Fruit fly (Drosophila melanogaster) whole organism, embryonic: ENCODE data around the gene Trl.

ENCODE experiments used
- Atf6 ChIP-seq: fragments of 200-800 bp; sonication (Bioruptor generic); IDR thresholded peaks from 2 replicates; pipeline ENCODE4 v1.3.6; 2022; ENCODE audit warnings: missing biosample characterization, missing genetic modification characterization
- BEAF-32 ChIP-seq: fragments of 200-800 bp; sonication (Bioruptor generic); optimal IDR thresholded peaks from 3 replicates; lab custom pipeline; 2017; ENCODE audit warnings: missing biosample characterization, missing genetic modification characterization, mild to moderate bottlenecking, moderate library complexity, missing genetic modification reagents
- Bgb ChIP-seq: fragments of 200-800 bp; sonication (Bioruptor generic); IDR thresholded peaks from 2 replicates; pipeline ENCODE4 v1.3.6; 2022; ENCODE audit warnings: missing biosample characterization, missing genetic modification characterization; ENCODE audit not compliant: partially characterized antibody
- CG10366 ChIP-seq: fragments of 200-800 bp; sonication (Bioruptor generic); IDR thresholded peaks from 2 replicates; pipeline ENCODE4 v1.3.6; 2022; ENCODE audit warnings: missing biosample characterization, missing genetic modification characterization
- CG11085 ChIP-seq: fragments of 200-800 bp; sonication (Bioruptor generic); IDR thresholded peaks from 2 replicates; pipeline ENCODE4 v1.3.6; 2022; ENCODE audit warnings: missing biosample characterization, missing genetic modification characterization
- CG11695 ChIP-seq: fragments of 200-800 bp; sonication (Bioruptor generic); IDR thresholded peaks from 3 replicates; pipeline ENCODE4 v1.3.6; 2022; ENCODE audit warnings: missing biosample characterization, missing genetic modification characterization
- CG12071 ChIP-seq: fragments of 200-800 bp; sonication (Bioruptor generic); optimal IDR thresholded peaks from 3 replicates; lab custom pipeline; 2018; ENCODE audit warnings: missing biosample characterization, mild to moderate bottlenecking, missing genetic modification characterization
- CG15269 ChIP-seq: fragments of 200-800 bp; sonication (Bioruptor generic); optimal IDR thresholded peaks from 2 replicates; lab custom pipeline; 2018; ENCODE audit warnings: missing biosample characterization, mild to moderate bottlenecking, missing genetic modification characterization, moderate library complexity
- CG17912 ChIP-seq: fragments of 200-800 bp; sonication (Bioruptor generic); optimal IDR thresholded peaks from 2 replicates; lab custom pipeline; 2018; ENCODE audit warnings: missing biosample characterization, mild to moderate bottlenecking, missing genetic modification characterization
- CG18476 ChIP-seq: fragments of 200-800 bp; sonication (Bioruptor generic); optimal IDR thresholded peaks from 2 replicates; lab custom pipeline; 2016; ENCODE audit warnings: missing biosample characterization, mild to moderate bottlenecking, missing genetic modification characterization
- CG2199 ChIP-seq: fragments of 200-800 bp; sonication (Bioruptor generic); IDR thresholded peaks from 3 replicates; pipeline ENCODE4 v1.3.6; 2022; ENCODE audit warnings: missing biosample characterization, missing genetic modification characterization
- CG30431 ChIP-seq: fragments of 200-800 bp; sonication (Bioruptor generic); optimal IDR thresholded peaks from 2 replicates; lab custom pipeline; 2017; ENCODE audit warnings: missing biosample characterization, missing genetic modification characterization
- CG3163 ChIP-seq: fragments of 200-800 bp; sonication (Bioruptor generic); optimal IDR thresholded peaks from 3 replicates; lab custom pipeline; 2016; ENCODE audit warnings: missing biosample characterization, missing genetic modification characterization
- CG3847 ChIP-seq: fragments of 200-800 bp; sonication (Bioruptor generic); IDR thresholded peaks from 2 replicates; pipeline ENCODE4 v1.3.6; 2022; ENCODE audit warnings: missing biosample characterization, missing genetic modification characterization
- CG7745 ChIP-seq: fragments of 200-800 bp; sonication (Bioruptor generic); optimal IDR thresholded peaks from 2 replicates; lab custom pipeline; 2018; ENCODE audit warnings: missing biosample characterization, mild to moderate bottlenecking, missing genetic modification characterization, moderate library complexity
- CG8089 ChIP-seq: fragments of 200-800 bp; sonication (Bioruptor generic); optimal IDR thresholded peaks from 3 replicates; lab custom pipeline; 2016; ENCODE audit warnings: missing biosample characterization, missing genetic modification characterization
- CG9609 ChIP-seq: fragments of 200-800 bp; sonication (Bioruptor generic); optimal IDR thresholded peaks from 3 replicates; lab custom pipeline; 2016; ENCODE audit warnings: missing biosample characterization, missing genetic modification characterization
- Chrac-16 ChIP-seq: fragments of 200-800 bp; sonication (Bioruptor generic); optimal IDR thresholded peaks from 3 replicates; lab custom pipeline; 2016; ENCODE audit warnings: missing biosample characterization, missing genetic modification characterization
- CkIIα-i1 ChIP-seq: fragments of 200-800 bp; sonication (Bioruptor generic); IDR thresholded peaks from 2 replicates; pipeline ENCODE4 v1.3.6; 2022; ENCODE audit warnings: missing biosample characterization, missing genetic modification characterization
- ERR ChIP-seq: fragments of 200-800 bp; sonication (Bioruptor generic); optimal IDR thresholded peaks from 2 replicates; lab custom pipeline; 2016; ENCODE audit warnings: missing biosample characterization, missing genetic modification characterization
- H15 ChIP-seq: fragments of 200-800 bp; sonication (Bioruptor generic); IDR thresholded peaks from 3 replicates; pipeline ENCODE4 v1.3.6; 2022; ENCODE audit warnings: missing biosample characterization, missing genetic modification characterization
- HLH54F ChIP-seq: fragments of 200-800 bp; sonication (Bioruptor generic); optimal IDR thresholded peaks from 3 replicates; lab custom pipeline; 2016; ENCODE audit warnings: missing biosample characterization, missing genetic modification characterization
- HLHmδ ChIP-seq: fragments of 200-800 bp; sonication (Bioruptor generic); optimal IDR thresholded peaks from 2 replicates; lab custom pipeline; 2018; ENCODE audit warnings: missing biosample characterization, mild to moderate bottlenecking, missing genetic modification characterization, moderate library complexity
- Hey ChIP-seq: fragments of 200-800 bp; sonication (Bioruptor generic); optimal IDR thresholded peaks from 3 replicates; lab custom pipeline; 2018; ENCODE audit warnings: missing biosample characterization, mild to moderate bottlenecking, missing genetic modification characterization
- HmgZ ChIP-seq: fragments of 200-800 bp; sonication (Bioruptor generic); optimal IDR thresholded peaks from 2 replicates; lab custom pipeline; 2018; ENCODE audit warnings: missing biosample characterization, mild to moderate bottlenecking, missing genetic modification characterization
- MESR4 ChIP-seq: fragments of 200-800 bp; sonication (Bioruptor generic); optimal IDR thresholded peaks from 2 replicates; lab custom pipeline; 2018; ENCODE audit warnings: missing biosample characterization, mild to moderate bottlenecking, missing genetic modification characterization, moderate library complexity
- NK7.1 ChIP-seq: fragments of 200-800 bp; sonication (Bioruptor generic); optimal IDR thresholded peaks from 3 replicates; lab custom pipeline; 2016; ENCODE audit warnings: missing biosample characterization, missing genetic modification characterization
- Opbp ChIP-seq: fragments of 200-800 bp; sonication (Bioruptor generic); IDR thresholded peaks from 3 replicates; pipeline ENCODE4 v1.3.6; 2022; ENCODE audit warnings: missing biosample characterization, missing genetic modification characterization; ENCODE audit not compliant: partially characterized antibody
- PHDP ChIP-seq: fragments of 200-800 bp; sonication (Bioruptor generic); optimal IDR thresholded peaks from 3 replicates; lab custom pipeline; 2018; ENCODE audit warnings: missing biosample characterization, mild to moderate bottlenecking, missing genetic modification characterization, moderate library complexity
- Six4 ChIP-seq: fragments of 200-800 bp; sonication (Bioruptor generic); optimal IDR thresholded peaks from 2 replicates; lab custom pipeline; 2016; ENCODE audit warnings: missing biosample characterization, missing genetic modification characterization
- Sry-β ChIP-seq: fragments of 200-800 bp; sonication (Bioruptor generic); optimal IDR thresholded peaks from 2 replicates; lab custom pipeline; 2018; ENCODE audit warnings: missing biosample characterization, mild to moderate bottlenecking, missing genetic modification characterization, moderate library complexity
- Vsx1 ChIP-seq: fragments of 200-800 bp; sonication (Bioruptor generic); optimal IDR thresholded peaks from 2 replicates; lab custom pipeline; 2017; ENCODE audit warnings: missing biosample characterization, mild to moderate bottlenecking, missing genetic modification characterization, missing genetic modification reagents
- ab ChIP-seq: fragments of 200-800 bp; sonication (Bioruptor generic); optimal IDR thresholded peaks from 2 replicates; lab custom pipeline; 2016; ENCODE audit warnings: missing biosample characterization, missing genetic modification characterization
- ara ChIP-seq: fragments of 200-800 bp; sonication (Bioruptor generic); IDR thresholded peaks from 2 replicates; pipeline ENCODE4 v1.3.6; 2022; ENCODE audit warnings: missing biosample characterization, missing genetic modification characterization
- ash1 ChIP-seq: fragments of 200-800 bp; sonication (Bioruptor generic); optimal IDR thresholded peaks from 2 replicates; lab custom pipeline; 2018; ENCODE audit warnings: missing biosample characterization, mild to moderate bottlenecking, missing genetic modification characterization
- br ChIP-seq: fragments of >200 bp; optimal IDR thresholded peaks from 2 replicates; lab custom pipeline; 2017
- cas ChIP-seq: fragments of 200-800 bp; sonication (Bioruptor generic); IDR thresholded peaks from 2 replicates; pipeline ENCODE4 v1.3.6; 2022; ENCODE audit warnings: missing biosample characterization, missing genetic modification characterization
- croc ChIP-seq: fragments of 200-800 bp; sonication (Bioruptor generic); conservative IDR thresholded peaks from 3 replicates; pipeline ENCODE4 v1.3.6; 2022; ENCODE audit warnings: missing biosample characterization, missing genetic modification characterization
- exex ChIP-seq: fragments of 200-800 bp; sonication (Bioruptor generic); optimal IDR thresholded peaks from 4 replicates; lab custom pipeline; 2018; ENCODE audit warnings: missing biosample characterization, mild to moderate bottlenecking, missing genetic modification characterization, moderate library complexity
- ftz-f1 ChIP-seq: fragments of 200-800 bp; sonication (Bioruptor generic); optimal IDR thresholded peaks from 2 replicates; lab custom pipeline; 2016; ENCODE audit warnings: missing biosample characterization, missing genetic modification characterization
- insv ChIP-seq, 2 experiments: fragments of 200-800 bp; sonication (Bioruptor generic); optimal IDR thresholded peaks; 3 replicates each; lab custom pipeline; 2016 to 2018; ENCODE audit warnings: missing biosample characterization in 2 of 2, missing genetic modification characterization in 2 of 2
- kni ChIP-seq: fragments of 200-800 bp; sonication (Bioruptor generic); optimal IDR thresholded peaks from 3 replicates; lab custom pipeline; 2017; ENCODE audit warnings: mild to moderate bottlenecking, missing biosample characterization, missing genetic modification reagents, missing genetic modification characterization
- run ChIP-seq: fragments of 200-800 bp; sonication (Bioruptor generic); optimal IDR thresholded peaks from 3 replicates; lab custom pipeline; 2018; ENCODE audit warnings: missing biosample characterization, mild to moderate bottlenecking, missing genetic modification characterization
- sd ChIP-seq: fragments of 200-800 bp; sonication (Bioruptor generic); optimal IDR thresholded peaks from 3 replicates; lab custom pipeline; 2018; ENCODE audit warnings: missing biosample characterization, mild to moderate bottlenecking, missing genetic modification characterization, moderate library complexity
- sima ChIP-seq: fragments of 200-800 bp; sonication (Bioruptor generic); optimal IDR thresholded peaks from 2 replicates; lab custom pipeline; 2016; ENCODE audit warnings: missing biosample characterization, missing genetic modification characterization
- sna ChIP-seq: fragments of 200-800 bp; sonication (Bioruptor generic); IDR thresholded peaks from 2 replicates; pipeline ENCODE4 v1.3.6; 2022; ENCODE audit warnings: missing biosample characterization, missing genetic modification characterization; ENCODE audit not compliant: partially characterized antibody
- sob ChIP-seq: fragments of 200-800 bp; sonication (Bioruptor generic); IDR thresholded peaks from 2 replicates; pipeline ENCODE4 v1.3.6; 2022; ENCODE audit warnings: missing biosample characterization, missing genetic modification characterization
- tll ChIP-seq, 2 experiments: fragments of 200-800 bp in 1 of 2; fragments of >200 bp in 1 of 2; sonication (Bioruptor generic) in 1 of 2; optimal IDR thresholded peaks; 2 replicates each; lab custom pipeline; 2017 to 2019; ENCODE audit warnings: missing biosample characterization in 2 of 2, missing genetic modification characterization in 2 of 2, mild to moderate bottlenecking in 1 of 2, moderate library complexity in 1 of 2
- usp ChIP-seq: fragments of >200 bp; optimal IDR thresholded peaks from 2 replicates; lab custom pipeline; 2017; ENCODE audit warnings: missing biosample characterization, missing genetic modification characterization

The Trl gene

DNA sequence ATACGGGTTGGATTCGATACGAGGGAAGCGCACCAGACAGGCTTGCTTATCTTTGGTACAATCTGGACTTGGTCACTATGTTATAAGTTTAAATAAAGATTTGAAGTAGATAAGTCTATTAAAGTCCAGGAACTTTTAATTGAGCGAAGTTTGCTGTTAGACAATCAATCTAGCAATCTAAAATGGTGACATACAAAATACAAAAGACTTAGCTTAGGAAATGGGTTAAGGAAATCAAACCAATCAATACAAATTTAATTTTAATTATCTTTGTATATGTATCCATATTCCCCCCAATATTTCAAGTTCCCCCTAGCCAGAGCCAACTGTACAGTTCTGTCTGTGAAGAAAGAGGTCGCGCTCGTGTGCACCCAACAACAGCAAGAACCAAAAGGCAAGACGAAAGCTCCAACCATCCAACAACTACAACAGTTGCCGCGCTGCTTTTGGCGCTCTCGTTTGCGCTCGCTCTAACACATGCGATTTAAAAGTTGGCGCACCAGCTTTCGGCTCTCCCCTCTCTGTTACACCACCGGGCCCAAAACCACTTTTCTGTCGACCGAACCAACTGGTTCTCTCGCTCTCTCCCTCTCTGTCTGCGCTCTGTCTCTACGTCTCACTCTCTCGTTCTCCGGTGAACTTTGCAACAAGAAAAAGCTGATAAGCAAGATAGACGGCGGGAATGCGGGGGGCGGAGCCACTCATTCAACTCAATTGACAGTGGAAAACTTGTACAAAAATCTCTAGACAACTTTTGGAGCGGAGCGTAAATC lies 4.7 kb downstream of the Trl start (continued):
- peak; percentile 87 for TF ChIP-seq HLH54F
- TF ChIP-seq CG8089, result no peak
- TF ChIP-seq CG15269 (tag; lab: Kevin White, UChicago), result peak; percentile 93
- TF ChIP-seq CkIIα-i1, result no peak
- TF ChIP-seq Atf6, result peak; percentile 81
- peak; percentile 82 for TF ChIP-seq CG3847 (GFP tag; lab: Robert Waterston, UW)
- TF ChIP-seq CG11085 (GFP tag; lab: Robert Waterston, UW), result peak; percentile 67
- TF ChIP-seq croc (GFP tag; lab: Robert Waterston, UW), result peak; percentile 73; the same call in 2 of the 3 replicates
- TF ChIP-seq sob (GFP tag; lab: Robert Waterston, UW), result peak; percentile 39
- TF ChIP-seq CG18476 (GFP tag; lab: Kevin White, UChicago), result peak; percentile 82
- no peak for TF ChIP-seq ftz-f1
- peak; percentile 39 for TF ChIP-seq sna (GFP tag; lab: Robert Waterston, UW)
- peak; percentile 38 for TF ChIP-seq NK7.1 (GFP tag; lab: Kevin White, UChicago)
- TF ChIP-seq ash1 (GFP tag; lab: Kevin White, UChicago), result no peak
- TF ChIP-seq kni (GFP tag; lab: Kevin White, UChicago), result no peak
- no peak; the same call in 1 of the 2 replicates for TF ChIP-seq ara (GFP tag; lab: Robert Waterston, UW)
- TF ChIP-seq sd, result peak; percentile 91
- TF ChIP-seq HmgZ (tag; lab: Kevin White, UChicago), result peak; percentile 67
- no peak for TF ChIP-seq ERR (GFP tag; lab: Kevin White, UChicago)
- TF ChIP-seq PHDP, result peak; percentile 87
- TF ChIP-seq run, result peak; percentile 85
- no peak for TF ChIP-seq Sry-β (GFP tag; lab: Kevin White, UChicago)
- TF ChIP-seq Six4, result peak; percentile 59
- peak; percentile 48 for TF ChIP-seq Vsx1
- TF ChIP-seq cas (GFP tag; lab: Robert Waterston, UW), result 0 out of 2 replicates have a peak, but pooled peaks have one; percentile 31
- TF ChIP-seq CG7745 (tag; lab: Kevin White, UChicago), result no peak
- TF ChIP-seq Hey (tag; lab: Kevin White, UChicago), result no peak
- no peak for TF ChIP-seq CG30431 (GFP tag; lab: Kevin White, UChicago)
- no peak for TF ChIP-seq CG2199 (GFP tag; lab: Robert Waterston, UW)
- TF ChIP-seq MESR4 (GFP tag; lab: Kevin White, UChicago), result no peak
- peak; percentile 68 for TF ChIP-seq CG12071 (GFP tag; lab: Kevin White, UChicago)
- no peak for TF ChIP-seq CG17912 (GFP tag; lab: Kevin White, UChicago)
- TF ChIP-seq sima (GFP tag; lab: Kevin White, UChicago), result no peak
- no peak for TF ChIP-seq CG3163 (GFP tag; lab: Kevin White, UChicago)
- TF ChIP-seq Opbp (GFP tag; lab: Robert Waterston, UW), result no peak
- peak; percentile 87; the same call in 2 of the 3 replicates for TF ChIP-seq CG11695 (GFP tag; lab: Robert Waterston, UW)
- no peak for TF ChIP-seq tll (GFP tag; optimal IDR thresholded peaks at IDR 0.05; lab: Kevin White, UChicago)
- TF ChIP-seq CG10366 (GFP tag; lab: Robert Waterston, UW), result peak; percentile 78
- TF ChIP-seq BEAF-32 (GFP tag; lab: Kevin White, UChicago), result no peak
- TF ChIP-seq insv (GFP tag; optimal IDR thresholded peaks at IDR 0.05; lab: Kevin White, UChicago), result no peak
- 0 out of 2 replicates have a peak, but pooled peaks have one; percentile 55 for TF ChIP-seq Bgb (GFP tag; lab: Robert Waterston, UW)
- TF ChIP-seq ab (GFP tag; lab: Kevin White, UChicago), result peak; percentile 46
- peak; percentile 66 for TF ChIP-seq CG9609 (GFP tag; lab: Kevin White, UChicago)
- TF ChIP-seq HLHmδ (GFP tag; lab: Kevin White, UChicago), result peak; percentile 25
- TF ChIP-seq H15 (GFP tag; lab: Robert Waterston, UW), result peak; percentile 80
- peak; percentile 56 for TF ChIP-seq exex (tag; lab: Kevin White, UChicago)
- no peak for TF ChIP-seq usp (GFP tag; lab: Kevin White, UChicago)
- TF ChIP-seq br (lab: Kevin White, UChicago), result no peak
- TF ChIP-seq Chrac-16 (GFP tag; lab: Kevin White, UChicago), result peak; percentile 78
